Worm (Caenorhabditis elegans): ENCODE results near the gene Y97E10AL.1.

The Y97E10AL.1 gene

ce11 chrV:8018919-8019318 lies 33.0 kb downstream of the Y97E10AL.1 start:
- TF ChIP-seq alr-1 (tag; optimal IDR thresholded peaks at IDR 0.05) (no peak), nhr-77 (tag; optimal IDR thresholded peaks at IDR 0.05) (no peak), fos-1 (tag; optimal IDR thresholded peaks at IDR 0.05) (peak; percentile 62), nhr-10 (tag; optimal IDR thresholded peaks at IDR 0.05) (no peak), mbf-1 (tag; optimal IDR thresholded peaks at IDR 0.05) (no peak), lin-11 (tag; optimal IDR thresholded peaks at IDR 0.05) (no peak)

- TF ChIP-seq unc-62 (GFP tag; optimal IDR thresholded peaks at IDR 0.05) = no peak
- TF ChIP-seq fos-1 (tag; optimal IDR thresholded peaks at IDR 0.05) = peak; percentile 50
- TF ChIP-seq sma-9 (GFP tag; optimal IDR thresholded peaks at IDR 0.05) = peak; percentile 5
- no peak for TF ChIP-seq sma-9 (tag; optimal IDR thresholded peaks at IDR 0.05)
Measured at ce11 chrV:8019783-8020182, 33.8 kb downstream of the Y97E10AL.1 start.

ce11 chrV:8022040-8022439 lies 36.1 kb downstream of the Y97E10AL.1 start, which contains the start of gene ech-3:
Gene ech-3 (plus strand): TSS chrV:8022217.
- TF ChIP-seq nhr-6 (tag; optimal IDR thresholded peaks at IDR 0.05) = no peak
- no peak for TF ChIP-seq Y55F3AM.14 (GFP tag; optimal IDR thresholded peaks at IDR 0.05)
- TF ChIP-seq ceh-16 (tag; optimal IDR thresholded peaks at IDR 0.05) = no peak
- TF ChIP-seq nhr-129 (tag; optimal IDR thresholded peaks at IDR 0.05) = no peak
- TF ChIP-seq dmd-4 (tag; optimal IDR thresholded peaks at IDR 0.05) = no peak
- TF ChIP-seq nhr-237 (tag; optimal IDR thresholded peaks at IDR 0.05) = no peak
- TF ChIP-seq blmp-1 (tag; optimal IDR thresholded peaks at IDR 0.05; ENCODE audit: insufficient read depth) = no peak
- TF ChIP-seq nhr-25 (tag; optimal IDR thresholded peaks at IDR 0.05) = no peak
- TF ChIP-seq sma-9 (GFP tag; optimal IDR thresholded peaks at IDR 0.05) = no peak
- TF ChIP-seq sma-9 (tag; optimal IDR thresholded peaks at IDR 0.05) = no peak
- TF ChIP-seq aly-2 (tag; optimal IDR thresholded peaks at IDR 0.05) = no peak

- no peak for TF ChIP-seq mbf-1 (tag; optimal IDR thresholded peaks at IDR 0.05)
- no peak for TF ChIP-seq unc-62 (GFP tag; optimal IDR thresholded peaks at IDR 0.05)
- TF ChIP-seq R02D3.7 (tag; optimal IDR thresholded peaks at IDR 0.05) = peak; percentile 62
- TF ChIP-seq peb-1 (tag; optimal IDR thresholded peaks at IDR 0.05) = no peak
- no peak for TF ChIP-seq sma-9 (GFP tag; optimal IDR thresholded peaks at IDR 0.05)
- no peak for TF ChIP-seq sma-9 (tag; optimal IDR thresholded peaks at IDR 0.05)
- no peak for TF ChIP-seq snpc-4 (tag; optimal IDR thresholded peaks at IDR 0.05)
- TF ChIP-seq lsy-2 (tag; optimal IDR thresholded peaks at IDR 0.05) = peak in 1 of 2 experiments; percentile 88
- no peak for TF ChIP-seq F13H6.1 (tag; optimal IDR thresholded peaks at IDR 0.05)
- TF ChIP-seq aly-2 (tag; optimal IDR thresholded peaks at IDR 0.05) = no peak
- TF ChIP-seq nhr-21 (tag; optimal IDR thresholded peaks at IDR 0.05) = no peak
- TF ChIP-seq zag-1 (tag; optimal IDR thresholded peaks at IDR 0.05) = no peak
- no peak for TF ChIP-seq alr-1 (tag; optimal IDR thresholded peaks at IDR 0.05)
- no peak for TF ChIP-seq nhr-6 (tag; optimal IDR thresholded peaks at IDR 0.05)
- no peak for TF ChIP-seq mab-5 (tag; optimal IDR thresholded peaks at IDR 0.05)
- no peak for TF ChIP-seq crh-2 (tag; optimal IDR thresholded peaks at IDR 0.05)
- TF ChIP-seq nhr-11 (tag; optimal IDR thresholded peaks at IDR 0.05) = no peak
- TF ChIP-seq lin-11 (tag; optimal IDR thresholded peaks at IDR 0.05) = no peak
- TF ChIP-seq elt-1 (tag; optimal IDR thresholded peaks at IDR 0.05) = no peak
- no peak for TF ChIP-seq unc-39 (tag; optimal IDR thresholded peaks at IDR 0.05)
- no peak for TF ChIP-seq ztf-11 (tag; optimal IDR thresholded peaks at IDR 0.05)
- TF ChIP-seq gmeb-1 (tag; optimal IDR thresholded peaks at IDR 0.05) = no peak
- no peak for TF ChIP-seq dmd-4 (tag; optimal IDR thresholded peaks at IDR 0.05)
- peak; percentile 0 for TF ChIP-seq fos-1 (tag; optimal IDR thresholded peaks at IDR 0.05)
Measured at ce11 chrV:8024752-8025151, 38.8 kb downstream of the Y97E10AL.1 start, which contains the start of gene F43H9.3. Gene F43H9.3 (minus strand): TSS chrV:8024940.

ce11 chrV:8025259-8025658 lies 39.3 kb downstream of the Y97E10AL.1 start:
- TF ChIP-seq nhr-25 (tag; optimal IDR thresholded peaks at IDR 0.05) (peak; percentile 87), nhr-6 (tag; optimal IDR thresholded peaks at IDR 0.05) (peak; percentile 13), R02D3.7 (tag; optimal IDR thresholded peaks at IDR 0.05) (no peak), lsy-2 (tag; optimal IDR thresholded peaks at IDR 0.05) (no peak), blmp-1 (tag; optimal IDR thresholded peaks at IDR 0.05; ENCODE audit: insufficient read depth) (peak; percentile 20), nhr-129 (tag; optimal IDR thresholded peaks at IDR 0.05) (peak; percentile 95), nhr-237 (tag; optimal IDR thresholded peaks at IDR 0.05) (no peak), mab-5 (tag; optimal IDR thresholded peaks at IDR 0.05) (no peak), elt-1 (tag; optimal IDR thresholded peaks at IDR 0.05) (no peak), mbf-1 (tag; optimal IDR thresholded peaks at IDR 0.05) (no peak), mdl-1 (tag; optimal IDR thresholded peaks at IDR 0.05) (peak in 1 of 2 experiments; percentile 8), aly-2 (tag; optimal IDR thresholded peaks at IDR 0.05) (no peak), sma-9 (GFP tag; optimal IDR thresholded peaks at IDR 0.05) (peak; percentile 77), sma-9 (tag; optimal IDR thresholded peaks at IDR 0.05) (no peak), nhr-21 (tag; optimal IDR thresholded peaks at IDR 0.05) (peak; percentile 42)

All from whole organism, L2 larva.